Fruit fly (Drosophila melanogaster) whole organism, embryonic: ENCODE results near the gene Pi3K21B.

Experiments used
- Atf3 ChIP-seq: fragments of 200-800 bp; sonication (Bioruptor generic); optimal IDR thresholded peaks from 3 replicates; lab custom pipeline; 2016; ENCODE audit warnings: missing biosample characterization, missing genetic modification characterization
- CG10565 ChIP-seq: fragments of 200-800 bp; sonication (Bioruptor generic); optimal IDR thresholded peaks from 3 replicates; lab custom pipeline; 2016; ENCODE audit warnings: missing biosample characterization, mild to moderate bottlenecking, missing genetic modification characterization
- CG10654 ChIP-seq: fragments of 200-800 bp; sonication (Bioruptor generic); optimal IDR thresholded peaks from 2 replicates; lab custom pipeline; 2016; ENCODE audit warnings: missing biosample characterization, missing genetic modification characterization
- CG13287 ChIP-seq: fragments of 200-800 bp; sonication (Bioruptor generic); IDR thresholded peaks from 2 replicates; pipeline ENCODE4 v1.3.6; 2022; ENCODE audit warnings: missing biosample characterization, missing genetic modification characterization; ENCODE audit not compliant: partially characterized antibody
- CG14014 ChIP-seq: fragments of 200-800 bp; sonication (Bioruptor generic); IDR thresholded peaks from 2 replicates; pipeline ENCODE4 v1.3.6; 2022; ENCODE audit warnings: missing biosample characterization, missing genetic modification characterization
- CG17802 ChIP-seq: fragments of 200-800 bp; sonication (Bioruptor generic); optimal IDR thresholded peaks from 2 replicates; lab custom pipeline; 2018; ENCODE audit warnings: missing biosample characterization, mild to moderate bottlenecking, missing genetic modification characterization, moderate library complexity
- CG18011 ChIP-seq: fragments of 200-800 bp; sonication (Bioruptor generic); optimal IDR thresholded peaks from 2 replicates; lab custom pipeline; 2017; ENCODE audit warnings: missing biosample characterization, missing genetic modification characterization, mild to moderate bottlenecking, moderate library complexity, missing genotype
- CG1832 ChIP-seq: fragments of 200-800 bp; sonication (Bioruptor generic); optimal IDR thresholded peaks from 2 replicates; lab custom pipeline; 2017; ENCODE audit warnings: missing biosample characterization, mild to moderate bottlenecking, missing genetic modification characterization, inconsistent platforms
- CG2889 ChIP-seq: fragments of 200-800 bp; sonication (Bioruptor generic); IDR thresholded peaks from 3 replicates; pipeline ENCODE4 v1.3.6; 2022; ENCODE audit warnings: missing biosample characterization, missing genetic modification characterization
- CG32767 ChIP-seq: fragments of 200-800 bp; sonication (Bioruptor generic); IDR thresholded peaks from 2 replicates; pipeline ENCODE4 v1.3.6; 2022; ENCODE audit warnings: missing biosample characterization, missing genetic modification characterization
- CG33557 ChIP-seq: fragments of 200-800 bp; sonication (Bioruptor generic); optimal IDR thresholded peaks from 2 replicates; lab custom pipeline; 2019; ENCODE audit warnings: missing biosample characterization, mild to moderate bottlenecking, missing genetic modification characterization, moderate library complexity
- CG3726 ChIP-seq: fragments of 200-800 bp; sonication (Bioruptor generic); IDR thresholded peaks from 3 replicates; pipeline ENCODE4, ENCODE4 v1.3.6; 2022; ENCODE audit warnings: missing biosample characterization, missing genetic modification characterization
- CG43689 ChIP-seq: fragments of 200-800 bp; sonication (Bioruptor generic); IDR thresholded peaks from 2 replicates; pipeline ENCODE4 v1.3.6; 2022; ENCODE audit warnings: missing biosample characterization, missing genetic modification characterization
- CG6175 ChIP-seq: fragments of 200-800 bp; sonication (Bioruptor generic); IDR thresholded peaks from 3 replicates; pipeline ENCODE4 v1.3.6; 2022; ENCODE audit warnings: missing biosample characterization, missing genetic modification characterization
- CG6272 ChIP-seq: fragments of 200-800 bp; sonication (Bioruptor generic); IDR thresholded peaks from 2 replicates; pipeline ENCODE4 v1.3.6; 2022; ENCODE audit warnings: missing biosample characterization, missing genetic modification characterization
- CG7357 ChIP-seq: fragments of 200-800 bp; sonication (Bioruptor generic); IDR thresholded peaks from 3 replicates; pipeline ENCODE4 v1.3.6; 2022; ENCODE audit warnings: missing biosample characterization, missing genetic modification characterization
- CG8290 ChIP-seq, 3 experiments: fragments of 200-800 bp; sonication (Bioruptor generic); optimal IDR thresholded peaks; 2 replicates each; lab custom pipeline; 2016 to 2019; ENCODE audit warnings: missing biosample characterization in 3 of 3, missing genetic modification characterization in 3 of 3, mild to moderate bottlenecking in 2 of 3, moderate library complexity in 1 of 3
- CG8765 ChIP-seq: fragments of 200-800 bp; sonication (Bioruptor generic); IDR thresholded peaks from 2 replicates; pipeline ENCODE4 v1.3.6; 2022; ENCODE audit warnings: missing biosample characterization, missing genetic modification characterization
- CG9215 ChIP-seq: fragments of 200-800 bp; sonication (Bioruptor generic); IDR thresholded peaks from 2 replicates; pipeline ENCODE4 v1.3.6; 2022; ENCODE audit warnings: missing biosample characterization, missing genetic modification characterization
- CG9609 ChIP-seq: fragments of 200-800 bp; sonication (Bioruptor generic); optimal IDR thresholded peaks from 3 replicates; lab custom pipeline; 2016; ENCODE audit warnings: missing biosample characterization, missing genetic modification characterization
- CoRest ChIP-seq: fragments of 200-800 bp; sonication (Bioruptor generic); optimal IDR thresholded peaks from 3 replicates; lab custom pipeline; 2018; ENCODE audit warnings: missing biosample characterization, mild to moderate bottlenecking, missing genetic modification characterization, moderate library complexity
- D ChIP-seq, 2 experiments: fragments of 200-800 bp in 1 of 2; fragments of >200 bp in 1 of 2; sonication (Bioruptor generic) in 1 of 2; optimal IDR thresholded peaks; 2 replicates in 1 of 2; 3 replicates in 1 of 2; lab custom pipeline; 2017; ENCODE audit warnings: mild to moderate bottlenecking in 1 of 2, missing biosample characterization in 1 of 2, missing genetic modification characterization in 1 of 2, missing genetic modification reagents in 1 of 2
- Dfd ChIP-seq, 2 experiments: fragments of >200 bp; optimal IDR thresholded peaks; 2 replicates each; lab custom pipeline; 2017; ENCODE audit warnings: missing biosample characterization in 2 of 2, missing genetic modification characterization in 2 of 2
- Doc3 ChIP-seq: fragments of 200-800 bp; sonication (Bioruptor generic); IDR thresholded peaks from 3 replicates; pipeline ENCODE4 v1.3.6; 2022; ENCODE audit warnings: missing biosample characterization, missing genetic modification characterization; ENCODE audit not compliant: partially characterized antibody
- Dref ChIP-seq: fragments of 200-800 bp; sonication (Bioruptor generic); IDR thresholded peaks from 2 replicates; pipeline ENCODE4 v1.3.6; 2022; ENCODE audit warnings: missing biosample characterization, missing genetic modification characterization
- HHEX ChIP-seq: fragments of 200-800 bp; sonication (Bioruptor generic); optimal IDR thresholded peaks from 3 replicates; lab custom pipeline; 2017; ENCODE audit warnings: missing biosample characterization, mild to moderate bottlenecking, missing genetic modification characterization, missing genetic modification reagents
- HLHmδ ChIP-seq: fragments of 200-800 bp; sonication (Bioruptor generic); optimal IDR thresholded peaks from 2 replicates; lab custom pipeline; 2018; ENCODE audit warnings: missing biosample characterization, mild to moderate bottlenecking, missing genetic modification characterization, moderate library complexity
- Hr51 ChIP-seq, 2 experiments: fragments of 200-800 bp; sonication (Bioruptor generic); optimal IDR thresholded peaks; 2 replicates in 1 of 2; 3 replicates in 1 of 2; lab custom pipeline; 2016 to 2018; ENCODE audit warnings: missing biosample characterization in 2 of 2, missing genetic modification characterization in 2 of 2, mild to moderate bottlenecking in 1 of 2, moderate library complexity in 1 of 2
- NFAT ChIP-seq: fragments of 200-800 bp; sonication (Bioruptor generic); IDR thresholded peaks from 2 replicates; pipeline ENCODE4 v1.3.6; 2022; ENCODE audit warnings: missing biosample characterization, missing genetic modification characterization
- NK7.1 ChIP-seq: fragments of 200-800 bp; sonication (Bioruptor generic); optimal IDR thresholded peaks from 3 replicates; lab custom pipeline; 2016; ENCODE audit warnings: missing biosample characterization, missing genetic modification characterization
- Sry-δ ChIP-seq: fragments of 200-800 bp; sonication (Bioruptor generic); optimal IDR thresholded peaks from 2 replicates; lab custom pipeline; 2016; ENCODE audit warnings: missing biosample characterization, missing genetic modification characterization
- amos ChIP-seq: fragments of 200-800 bp; sonication (Bioruptor generic); IDR thresholded peaks from 2 replicates; pipeline ENCODE4 v1.3.6; 2022; ENCODE audit warnings: missing biosample characterization, missing genetic modification characterization; ENCODE audit not compliant: partially characterized antibody
- bbx ChIP-seq: fragments of 200-800 bp; sonication (Bioruptor generic); IDR thresholded peaks from 2 replicates; pipeline ENCODE4 v1.3.6; 2022; ENCODE audit warnings: missing biosample characterization, missing genetic modification characterization; ENCODE audit not compliant: partially characterized antibody
- bigmax ChIP-seq: fragments of 200-800 bp; sonication (Bioruptor generic); optimal IDR thresholded peaks from 2 replicates; lab custom pipeline; 2018; ENCODE audit warnings: missing biosample characterization, mild to moderate bottlenecking, missing genetic modification characterization
- danr ChIP-seq: fragments of 200-800 bp; sonication (Bioruptor generic); IDR thresholded peaks from 2 replicates; pipeline ENCODE4 v1.3.6; 2022; ENCODE audit warnings: missing biosample characterization, missing genetic modification characterization
- emc ChIP-seq: fragments of 200-800 bp; sonication (Bioruptor generic); optimal IDR thresholded peaks from 2 replicates; lab custom pipeline; 2016; ENCODE audit warnings: missing biosample characterization, missing genetic modification characterization
- fru ChIP-seq: fragments of >200 bp; optimal IDR thresholded peaks from 2 replicates; lab custom pipeline; 2017
- grn ChIP-seq: fragments of 200-800 bp; sonication (Bioruptor generic); optimal IDR thresholded peaks from 3 replicates; lab custom pipeline; 2017; ENCODE audit warnings: missing biosample characterization, missing genetic modification characterization
- kah ChIP-seq: fragments of 200-800 bp; sonication (Bioruptor generic); optimal IDR thresholded peaks from 2 replicates; lab custom pipeline; 2018; ENCODE audit warnings: missing biosample characterization, mild to moderate bottlenecking, missing genetic modification characterization
- lab ChIP-seq: fragments of 200-800 bp; sonication (Bioruptor generic); optimal IDR thresholded peaks from 3 replicates; lab custom pipeline; 2017; ENCODE audit warnings: missing biosample characterization, missing genetic modification characterization, mild to moderate bottlenecking, moderate library complexity, missing genetic modification reagents
- lbe ChIP-seq: fragments of 200-800 bp; sonication (Bioruptor generic); optimal IDR thresholded peaks from 2 replicates; lab custom pipeline; 2016; ENCODE audit warnings: missing biosample characterization, mild to moderate bottlenecking, missing genetic modification characterization
- mirr ChIP-seq: fragments of 200-800 bp; sonication (Bioruptor generic); optimal IDR thresholded peaks from 3 replicates; lab custom pipeline; 2018; ENCODE audit warnings: missing biosample characterization, mild to moderate bottlenecking, missing genetic modification characterization
- nmo ChIP-seq: fragments of 200-800 bp; sonication (Bioruptor generic); optimal IDR thresholded peaks from 2 replicates; lab custom pipeline; 2018; ENCODE audit warnings: missing biosample characterization, mild to moderate bottlenecking, missing genetic modification characterization, moderate library complexity
- pnt ChIP-seq: fragments of 200-800 bp; sonication (Bioruptor generic); optimal IDR thresholded peaks from 3 replicates; lab custom pipeline; 2016; ENCODE audit warnings: missing biosample characterization, missing genetic modification characterization
- rib ChIP-seq: fragments of 200-800 bp; sonication (Bioruptor generic); IDR thresholded peaks from 2 replicates; pipeline ENCODE4 v1.3.6; 2022; ENCODE audit warnings: missing biosample characterization, missing genetic modification characterization
- row ChIP-seq: fragments of 200-800 bp; sonication (Bioruptor generic); IDR thresholded peaks from 3 replicates; pipeline ENCODE4 v1.3.6; 2022; ENCODE audit warnings: missing biosample characterization, missing genetic modification characterization
- sd ChIP-seq: fragments of 200-800 bp; sonication (Bioruptor generic); optimal IDR thresholded peaks from 3 replicates; lab custom pipeline; 2018; ENCODE audit warnings: missing biosample characterization, mild to moderate bottlenecking, missing genetic modification characterization, moderate library complexity
- slou ChIP-seq: fragments of 200-800 bp; sonication (Bioruptor generic); optimal IDR thresholded peaks from 3 replicates; lab custom pipeline; 2016; ENCODE audit warnings: missing biosample characterization, missing genetic modification characterization
- trem ChIP-seq: fragments of 200-800 bp; optimal IDR thresholded peaks from 3 replicates; lab custom pipeline; 2019; ENCODE audit warnings: missing biosample characterization, mild to moderate bottlenecking, missing genetic modification characterization, moderate library complexity
- vnd ChIP-seq: fragments of 200-800 bp; sonication (Bioruptor generic); IDR thresholded peaks from 3 replicates; pipeline ENCODE4 v1.3.6; 2022; ENCODE audit warnings: missing biosample characterization, missing genetic modification characterization; ENCODE audit not compliant: partially characterized antibody

The Pi3K21B gene

DNA sequence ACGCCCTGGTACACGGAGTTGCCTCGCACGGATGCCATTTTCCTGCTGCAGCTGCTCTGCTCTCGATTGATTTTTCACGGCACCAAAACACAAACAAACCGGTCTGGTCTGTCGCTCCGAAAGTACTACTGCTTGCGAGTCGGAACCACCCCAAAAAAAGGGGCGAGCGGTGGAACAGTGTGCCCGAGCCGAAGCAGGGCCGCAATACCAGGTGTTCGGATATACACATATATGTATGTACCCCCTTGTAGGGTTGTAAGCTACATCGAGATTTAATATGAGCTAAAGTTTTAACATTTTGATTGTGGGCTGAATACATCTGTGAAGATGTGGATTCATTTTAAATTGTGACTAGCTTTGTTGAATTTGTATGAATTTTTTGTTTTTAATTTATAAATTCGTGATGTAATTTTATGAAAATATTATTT, 12.1 kb upstream of the Pi3K21B start (continued):
- TF ChIP-seq HHEX (GFP tag; lab: Kevin White, UChicago) (peak; percentile 55), Hr51 (GFP tag; optimal IDR thresholded peaks at IDR 0.05; lab: Kevin White, UChicago) (peak; percentile 47 to 56), CG7357 (GFP tag; lab: Robert Waterston, UW) (no peak), pnt (GFP tag; lab: Kevin White, UChicago) (peak; percentile 1), lbe (no peak), CG8290 (GFP tag; optimal IDR thresholded peaks at IDR 0.05; lab: Kevin White, UChicago) (peak; percentile 59), CG8290 (tag; optimal IDR thresholded peaks at IDR 0.05; lab: Kevin White, UChicago) (peak; percentile 8 to 88), CG6175 (no peak), NFAT (GFP tag; lab: Robert Waterston, UW) (peak; percentile 50; the same call in 1 of the 2 replicates), CG17802 (peak; percentile 25), CG18011 (no peak), danr (GFP tag; lab: Robert Waterston, UW) (no peak), row (GFP tag; lab: Robert Waterston, UW) (peak; percentile 73), CG3726 (GFP tag; lab: Robert Waterston, UW) (no peak), NK7.1 (GFP tag; lab: Kevin White, UChicago) (no peak), CG13287 (GFP tag; lab: Robert Waterston, UW) (peak; percentile 41; the same call in 1 of the 2 replicates), nmo (peak; percentile 46), CG9215 (no peak), CG9609 (GFP tag; lab: Kevin White, UChicago) (no peak), emc (no peak), bbx (peak; percentile 61; the same call in 1 of the 2 replicates), CoRest (peak; percentile 64), vnd (no peak), lab (GFP tag; lab: Kevin White, UChicago) (no peak), HLHmδ (GFP tag; lab: Kevin White, UChicago) (peak; percentile 92), amos (GFP tag; lab: Robert Waterston, UW) (peak; percentile 37; the same call in 1 of the 2 replicates), CG1832 (no peak), fru (no peak), CG14014 (GFP tag; lab: Robert Waterston, UW) (peak; percentile 21; the same call in 1 of the 2 replicates), CG10565 (GFP tag; lab: Kevin White, UChicago) (no peak), Dref (GFP tag; lab: Robert Waterston, UW) (peak; percentile 43), CG43689 (GFP tag; lab: Robert Waterston, UW) (no peak), CG32767 (GFP tag; lab: Robert Waterston, UW) (peak; percentile 65), Dfd (GFP tag; optimal IDR thresholded peaks at IDR 0.05; lab: Kevin White, UChicago) (no peak), kah (peak; percentile 27), bigmax (GFP tag; lab: Kevin White, UChicago) (no peak), grn (GFP tag; lab: Kevin White, UChicago) (no peak), Sry-δ (peak; percentile 54), mirr (peak; percentile 49), D (optimal IDR thresholded peaks at IDR 0.05; lab: Kevin White, UChicago) (no peak), D (GFP tag; optimal IDR thresholded peaks at IDR 0.05; lab: Kevin White, UChicago) (peak; percentile 12), CG10654 (no peak), rib (no peak), sd (peak; percentile 25), trem (tag; lab: Kevin White, UChicago) (peak; percentile 65), CG33557 (GFP tag; lab: Kevin White, UChicago) (no peak), Doc3 (GFP tag; lab: Robert Waterston, UW) (no peak), CG6272 (GFP tag; lab: Robert Waterston, UW) (no peak), slou (GFP tag; lab: Kevin White, UChicago) (no peak), CG8765 (GFP tag; lab: Robert Waterston, UW) (no peak), CG2889 (GFP tag; lab: Robert Waterston, UW) (no peak), Atf3 (GFP tag; lab: Kevin White, UChicago) (no peak)
